Fruit fly (Drosophila melanogaster) whole organism, embryonic: ENCODE data around the gene MED14.

Source experiments
- Asciz ChIP-seq: fragments of 200-800 bp; sonication (Bioruptor generic); optimal IDR thresholded peaks from 2 replicates; lab custom pipeline; 2017; ENCODE audit warnings: missing biosample characterization, mild to moderate bottlenecking, missing genetic modification characterization, missing genetic modification reagents
- Atf3 ChIP-seq: fragments of 200-800 bp; sonication (Bioruptor generic); optimal IDR thresholded peaks from 3 replicates; lab custom pipeline; 2016; ENCODE audit warnings: missing biosample characterization, missing genetic modification characterization
- B-H1 ChIP-seq: fragments of 200-800 bp; sonication (Bioruptor generic); IDR thresholded peaks from 3 replicates; pipeline ENCODE4 v1.3.6; 2022; ENCODE audit warnings: missing biosample characterization, missing genetic modification characterization
- BEAF-32 ChIP-seq: fragments of 200-800 bp; sonication (Bioruptor generic); optimal IDR thresholded peaks from 3 replicates; lab custom pipeline; 2017; ENCODE audit warnings: missing biosample characterization, missing genetic modification characterization, mild to moderate bottlenecking, moderate library complexity, missing genetic modification reagents
- CG10462 ChIP-seq: fragments of 200-800 bp; sonication (Bioruptor generic); optimal IDR thresholded peaks from 2 replicates; lab custom pipeline; 2016; ENCODE audit warnings: missing biosample characterization, missing genetic modification characterization
- CG12071 ChIP-seq: fragments of 200-800 bp; sonication (Bioruptor generic); optimal IDR thresholded peaks from 3 replicates; lab custom pipeline; 2018; ENCODE audit warnings: missing biosample characterization, mild to moderate bottlenecking, missing genetic modification characterization
- CG12744 ChIP-seq: fragments of 200-800 bp; sonication (Bioruptor generic); optimal IDR thresholded peaks from 2 replicates; lab custom pipeline; 2016; ENCODE audit warnings: missing biosample characterization, missing genetic modification characterization
- CG14050 ChIP-seq: fragments of 200-800 bp; sonication (Bioruptor generic); IDR thresholded peaks from 3 replicates; pipeline ENCODE4 v1.3.6; 2022; ENCODE audit warnings: missing biosample characterization, missing genetic modification characterization
- CG14667 ChIP-seq: fragments of 200-800 bp; sonication (Bioruptor generic); IDR thresholded peaks from 2 replicates; pipeline ENCODE4 v1.3.6; 2022; ENCODE audit warnings: missing biosample characterization, missing genetic modification characterization
- CG15696 ChIP-seq: fragments of 200-800 bp; sonication (Bioruptor generic); optimal IDR thresholded peaks from 2 replicates; lab custom pipeline; 2019; ENCODE audit warnings: missing biosample characterization, mild to moderate bottlenecking, missing genetic modification characterization, moderate library complexity
- CG2116 ChIP-seq: fragments of 200-800 bp; sonication (Bioruptor generic); optimal IDR thresholded peaks from 3 replicates; lab custom pipeline; 2018; ENCODE audit warnings: missing biosample characterization, mild to moderate bottlenecking, missing genetic modification characterization
- CG34224 ChIP-seq: fragments of 200-800 bp; sonication (Bioruptor generic); IDR thresholded peaks from 3 replicates; pipeline ENCODE4 v1.3.6; 2022; ENCODE audit warnings: missing biosample characterization, missing genetic modification characterization; ENCODE audit not compliant: partially characterized antibody
- CG34376 ChIP-seq: fragments of 200-800 bp; sonication (Bioruptor generic); optimal IDR thresholded peaks from 2 replicates; lab custom pipeline; 2018; ENCODE audit warnings: missing biosample characterization, mild to moderate bottlenecking, missing genetic modification characterization
- CG3847 ChIP-seq: fragments of 200-800 bp; sonication (Bioruptor generic); IDR thresholded peaks from 2 replicates; pipeline ENCODE4 v1.3.6; 2022; ENCODE audit warnings: missing biosample characterization, missing genetic modification characterization
- CG4617 ChIP-seq: fragments of 200-800 bp; sonication (Bioruptor generic); optimal IDR thresholded peaks from 3 replicates; lab custom pipeline; 2016; ENCODE audit warnings: missing biosample characterization, missing genetic modification characterization, borderline replicate concordance
- CG7987 ChIP-seq: fragments of 200-800 bp; sonication (Bioruptor generic); optimal IDR thresholded peaks from 2 replicates; lab custom pipeline; 2018; ENCODE audit warnings: missing biosample characterization, mild to moderate bottlenecking, missing genetic modification characterization, moderate library complexity
- CG8478 ChIP-seq: fragments of >200 bp; optimal IDR thresholded peaks from 2 replicates; lab custom pipeline; 2018
- Dp ChIP-seq: fragments of 200-800 bp; sonication (Bioruptor generic); optimal IDR thresholded peaks from 2 replicates; lab custom pipeline; 2018; ENCODE audit warnings: missing biosample characterization, mild to moderate bottlenecking, missing genetic modification characterization, moderate library complexity
- H15 ChIP-seq: fragments of 200-800 bp; sonication (Bioruptor generic); IDR thresholded peaks from 3 replicates; pipeline ENCODE4 v1.3.6; 2022; ENCODE audit warnings: missing biosample characterization, missing genetic modification characterization
- HLH54F ChIP-seq: fragments of 200-800 bp; sonication (Bioruptor generic); optimal IDR thresholded peaks from 3 replicates; lab custom pipeline; 2016; ENCODE audit warnings: missing biosample characterization, missing genetic modification characterization
- Hey ChIP-seq: fragments of 200-800 bp; sonication (Bioruptor generic); optimal IDR thresholded peaks from 3 replicates; lab custom pipeline; 2018; ENCODE audit warnings: missing biosample characterization, mild to moderate bottlenecking, missing genetic modification characterization
- HmgZ ChIP-seq: fragments of 200-800 bp; sonication (Bioruptor generic); optimal IDR thresholded peaks from 2 replicates; lab custom pipeline; 2018; ENCODE audit warnings: missing biosample characterization, mild to moderate bottlenecking, missing genetic modification characterization
- Hmx ChIP-seq: fragments of 200-800 bp; sonication (Bioruptor generic); optimal IDR thresholded peaks from 2 replicates; lab custom pipeline; 2016; ENCODE audit warnings: missing biosample characterization, missing genetic modification characterization
- Max ChIP-seq: fragments of 200-800 bp; sonication (Bioruptor generic); optimal IDR thresholded peaks from 2 replicates; lab custom pipeline; 2016; ENCODE audit warnings: missing biosample characterization, mild to moderate bottlenecking, missing genetic modification characterization
- Nf-YC ChIP-seq: fragments of 200-800 bp; optimal IDR thresholded peaks from 3 replicates; lab custom pipeline; 2019; ENCODE audit warnings: missing biosample characterization, mild to moderate bottlenecking, missing genetic modification characterization, moderate library complexity
- Opbp ChIP-seq: fragments of 200-800 bp; sonication (Bioruptor generic); IDR thresholded peaks from 3 replicates; pipeline ENCODE4 v1.3.6; 2022; ENCODE audit warnings: missing biosample characterization, missing genetic modification characterization; ENCODE audit not compliant: partially characterized antibody
- Rx ChIP-seq: fragments of 200-800 bp; sonication (Bioruptor generic); IDR thresholded peaks from 2 replicates; pipeline ENCODE4 v1.3.6; 2022; ENCODE audit warnings: missing biosample characterization, missing genetic modification characterization
- Six4 ChIP-seq: fragments of 200-800 bp; sonication (Bioruptor generic); optimal IDR thresholded peaks from 2 replicates; lab custom pipeline; 2016; ENCODE audit warnings: missing biosample characterization, missing genetic modification characterization
- Ssrp ChIP-seq: fragments of 200-800 bp; sonication (Bioruptor generic); optimal IDR thresholded peaks from 2 replicates; lab custom pipeline; 2018; ENCODE audit warnings: missing biosample characterization, mild to moderate bottlenecking, missing genetic modification characterization, moderate library complexity
- bab2 ChIP-seq: fragments of 200-800 bp; sonication (Bioruptor generic); optimal IDR thresholded peaks from 2 replicates; lab custom pipeline; 2016; ENCODE audit warnings: missing biosample characterization, missing genetic modification characterization
- bsh ChIP-seq, 2 experiments: fragments of 200-800 bp; sonication (Bioruptor generic); optimal IDR thresholded peaks; 2 replicates each; lab custom pipeline; 2017 to 2018; ENCODE audit warnings: mild to moderate bottlenecking in 2 of 2, missing biosample characterization in 2 of 2, missing genetic modification characterization in 2 of 2, moderate library complexity in 1 of 2
- cad ChIP-seq: fragments of >200 bp; optimal IDR thresholded peaks from 2 replicates; lab custom pipeline; 2017; ENCODE audit warnings: missing biosample characterization, missing genetic modification characterization
- cato ChIP-seq: fragments of 200-800 bp; sonication (Bioruptor generic); optimal IDR thresholded peaks from 2 replicates; lab custom pipeline; 2016; ENCODE audit warnings: missing biosample characterization, missing genetic modification characterization, borderline replicate concordance
- dati ChIP-seq: fragments of 200-800 bp; sonication (Bioruptor generic); IDR thresholded peaks from 2 replicates; pipeline ENCODE4 v1.3.6; 2022; ENCODE audit warnings: missing biosample characterization, missing genetic modification characterization
- emc ChIP-seq: fragments of 200-800 bp; sonication (Bioruptor generic); optimal IDR thresholded peaks from 2 replicates; lab custom pipeline; 2016; ENCODE audit warnings: missing biosample characterization, missing genetic modification characterization
- ewg ChIP-seq: fragments of 200-800 bp; sonication (Bioruptor generic); optimal IDR thresholded peaks from 3 replicates; lab custom pipeline; 2017; ENCODE audit warnings: mild to moderate bottlenecking, missing biosample characterization, missing genetic modification reagents, missing genetic modification characterization
- hkb ChIP-seq, 2 experiments: fragments of 200-800 bp in 1 of 2; fragments of >200 bp in 1 of 2; sonication (Bioruptor generic) in 1 of 2; IDR thresholded peaks in 1 of 2; optimal IDR thresholded peaks in 1 of 2; 2 replicates each; pipeline versions ENCODE4 v1.3.6 to Lab custom; 2017 to 2022; ENCODE audit warnings: missing biosample characterization in 1 of 2, missing genetic modification characterization in 1 of 2
- kah ChIP-seq: fragments of 200-800 bp; sonication (Bioruptor generic); optimal IDR thresholded peaks from 2 replicates; lab custom pipeline; 2018; ENCODE audit warnings: missing biosample characterization, mild to moderate bottlenecking, missing genetic modification characterization
- p53 ChIP-seq: fragments of 200-800 bp; sonication (Bioruptor generic); optimal IDR thresholded peaks from 2 replicates; lab custom pipeline; 2016; ENCODE audit warnings: missing biosample characterization, missing genetic modification characterization
- pfk ChIP-seq: fragments of 200-800 bp; sonication (Bioruptor generic); optimal IDR thresholded peaks from 2 replicates; lab custom pipeline; 2018; ENCODE audit warnings: missing biosample characterization, mild to moderate bottlenecking, missing genetic modification characterization, moderate library complexity
- psq ChIP-seq: fragments of 200-800 bp; sonication (Bioruptor generic); optimal IDR thresholded peaks from 2 replicates; lab custom pipeline; 2017; ENCODE audit warnings: missing biosample characterization, missing genetic modification characterization
- ranshi ChIP-seq: fragments of 200-800 bp; sonication (Bioruptor generic); IDR thresholded peaks from 2 replicates; pipeline ENCODE4 v1.3.6; 2022; ENCODE audit warnings: missing biosample characterization, missing genetic modification characterization
- sd ChIP-seq: fragments of 200-800 bp; sonication (Bioruptor generic); optimal IDR thresholded peaks from 3 replicates; lab custom pipeline; 2018; ENCODE audit warnings: missing biosample characterization, mild to moderate bottlenecking, missing genetic modification characterization, moderate library complexity
- stc ChIP-seq: fragments of 200-800 bp; sonication (Bioruptor generic); IDR thresholded peaks from 2 replicates; pipeline ENCODE4 v1.3.6; 2022; ENCODE audit warnings: missing biosample characterization, missing genetic modification characterization
- tin ChIP-seq: fragments of 200-800 bp; sonication (Bioruptor generic); optimal IDR thresholded peaks from 3 replicates; lab custom pipeline; 2016; ENCODE audit warnings: missing biosample characterization, missing genetic modification characterization
- tna ChIP-seq: fragments of 200-800 bp; sonication (Bioruptor generic); IDR thresholded peaks from 2 replicates; pipeline ENCODE4 v1.3.6; 2022; ENCODE audit warnings: missing biosample characterization, missing genetic modification characterization; ENCODE audit not compliant: partially characterized antibody
- wdn ChIP-seq: fragments of 200-800 bp; sonication (Bioruptor generic); IDR thresholded peaks from 2 replicates; pipeline ENCODE4 v1.3.6; 2022; ENCODE audit warnings: missing biosample characterization, missing genetic modification characterization
- zen ChIP-seq: fragments of 200-800 bp; sonication (Bioruptor generic); optimal IDR thresholded peaks from 3 replicates; lab custom pipeline; 2018; ENCODE audit warnings: missing biosample characterization, mild to moderate bottlenecking, missing genetic modification characterization, moderate library complexity

Gene MED14

dm6 chr3L:611639-612611 is 18.9 kb downstream of the MED14 start (continued):
- TF ChIP-seq Opbp (GFP tag; lab: Robert Waterston, UW) (peak; percentile 42; the same call in 1 of the 3 replicates), CG12071 (peak; percentile 81), wdn (GFP tag; lab: Robert Waterston, UW) (peak; percentile 71), dati (GFP tag; lab: Robert Waterston, UW) (no peak), B-H1 (GFP tag; lab: Robert Waterston, UW) (peak; percentile 62; the same call in 2 of the 3 replicates), Ssrp (peak; percentile 44), CG3847 (peak; percentile 81), emc (GFP tag; lab: Kevin White, UChicago) (no peak), Dp (no peak), CG7987 (GFP tag; lab: Kevin White, UChicago) (peak; percentile 71), tna (GFP tag; lab: Robert Waterston, UW) (no peak), HmgZ (tag; lab: Kevin White, UChicago) (peak; percentile 61), Nf-YC (peak; percentile 70), Rx (GFP tag; lab: Robert Waterston, UW) (peak; percentile 77), psq (GFP tag; lab: Kevin White, UChicago) (no peak), CG4617 (GFP tag; lab: Kevin White, UChicago) (peak; percentile 32), bab2 (peak; percentile 44), BEAF-32 (GFP tag; lab: Kevin White, UChicago) (no peak), cato (GFP tag; lab: Kevin White, UChicago) (peak; percentile 3), zen (peak; percentile 44), CG34224 (GFP tag; lab: Robert Waterston, UW) (no peak), CG15696 (tag; lab: Kevin White, UChicago) (peak; percentile 32), CG14050 (GFP tag; lab: Robert Waterston, UW) (peak; percentile 76), H15 (peak; percentile 61; the same call in 2 of the 3 replicates), tin (peak; percentile 12), CG2116 (GFP tag; lab: Kevin White, UChicago) (peak; percentile 25), CG8478 (no peak), stc (GFP tag; lab: Robert Waterston, UW) (peak; percentile 75), Six4 (GFP tag; lab: Kevin White, UChicago) (peak; percentile 27), CG10462 (GFP tag; lab: Kevin White, UChicago) (no peak), kah (GFP tag; lab: Kevin White, UChicago) (peak; percentile 73), Max (peak; percentile 26), pfk (GFP tag; lab: Kevin White, UChicago) (peak; percentile 24), bsh (GFP tag; optimal IDR thresholded peaks at IDR 0.05; lab: Kevin White, UChicago) (peak; percentile 40 to 66), p53 (peak; percentile 28), CG14667 (GFP tag; lab: Robert Waterston, UW) (peak; percentile 63; the same call in 1 of the 2 replicates), Asciz (peak; percentile 34), CG12744 (GFP tag; lab: Kevin White, UChicago) (peak; percentile 44), Atf3 (GFP tag; lab: Kevin White, UChicago) (no peak), sd (tag; lab: Kevin White, UChicago) (peak; percentile 41), Hey (peak; percentile 71), ewg (GFP tag; lab: Kevin White, UChicago) (peak; percentile 61), HLH54F (GFP tag; lab: Kevin White, UChicago) (peak; percentile 63), ranshi (peak; percentile 59), Hmx (GFP tag; lab: Kevin White, UChicago) (no peak), CG34376 (peak; percentile 76), cad (no peak), hkb (optimal IDR thresholded peaks at IDR 0.05; lab: Kevin White, UChicago) (no peak), hkb (GFP tag; IDR thresholded peaks at IDR 0.05; lab: Robert Waterston, UW) (peak; percentile 65)
